Fruit fly (Drosophila melanogaster): ENCODE measurements around the gene BomBc3.
A peak's percentile ranks its signal among the peaks of the same experiment; 100 is the strongest.

DNA sequence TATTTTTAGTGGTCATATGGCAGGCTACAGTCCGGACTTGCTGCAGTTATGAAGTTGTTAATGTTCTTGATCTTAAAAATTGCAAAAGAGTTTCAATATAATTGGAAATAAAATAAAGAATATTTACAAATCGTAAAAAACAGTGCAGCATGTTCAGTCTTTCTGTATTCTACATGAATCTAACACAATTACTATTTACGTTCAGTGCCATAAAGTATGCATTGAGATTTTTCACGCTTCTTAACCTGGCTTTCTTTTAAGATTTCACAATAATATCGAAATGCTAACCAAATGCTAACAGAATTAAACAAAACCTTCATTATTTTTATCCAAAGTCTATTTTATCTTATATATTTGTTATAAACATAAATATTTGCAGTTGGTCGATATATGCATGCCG lies 14.3 kb upstream of the BomBc3 start:
- no peak for TF ChIP-seq Blimp-1 (GFP tag; optimal IDR thresholded peaks at IDR 0.05)
- TF ChIP-seq CG9139 (GFP tag; optimal IDR thresholded peaks at IDR 0.05), result no peak
- TF ChIP-seq CG10631 (GFP tag; optimal IDR thresholded peaks at IDR 0.05), result no peak
- TF ChIP-seq OdsH (GFP tag; optimal IDR thresholded peaks at IDR 0.05), result no peak
- no peak for TF ChIP-seq Gug (GFP tag; IDR thresholded peaks at IDR 0.05)
- peak; percentile 36 for TF ChIP-seq Eip78C (GFP tag)
- TF ChIP-seq CG1621 (tag; optimal IDR thresholded peaks at IDR 0.05), result no peak
- no peak for TF ChIP-seq fd85E (GFP tag; optimal IDR thresholded peaks at IDR 0.05)
- TF ChIP-seq vri (GFP tag; optimal IDR thresholded peaks at IDR 0.05), result no peak
- TF ChIP-seq Hr39 (GFP tag; optimal IDR thresholded peaks at IDR 0.05), result no peak
- TF ChIP-seq ss (GFP tag; optimal IDR thresholded peaks at IDR 0.05), result no peak
- TF ChIP-seq Hr4 (GFP tag; optimal IDR thresholded peaks at IDR 0.05), result no peak
